Fruit fly (Drosophila melanogaster): ENCODE results near the gene CG14339.

CG14339 gene

dm6 chr2L:1073530-1073929 lies 34.8 kb upstream of the CG14339 start (continued):
- TF ChIP-seq achi (GFP tag; optimal IDR thresholded peaks at IDR 0.05) = peak; percentile 29

- TF ChIP-seq Blimp-1 (GFP tag; optimal IDR thresholded peaks at IDR 0.05) (no peak), CG10631 (GFP tag; optimal IDR thresholded peaks at IDR 0.05) (peak; percentile 16), Smox (GFP tag; optimal IDR thresholded peaks at IDR 0.05) (no peak), ss (GFP tag; optimal IDR thresholded peaks at IDR 0.05) (no peak), Sox14 (GFP tag; optimal IDR thresholded peaks at IDR 0.05) (peak; percentile 1), net (GFP tag; optimal IDR thresholded peaks at IDR 0.05) (peak; percentile 1), CG31627 (GFP tag; optimal IDR thresholded peaks at IDR 0.05) (peak; percentile 9), CG6792 (GFP tag; optimal IDR thresholded peaks at IDR 0.05) (no peak), Hr39 (GFP tag; optimal IDR thresholded peaks at IDR 0.05) (no peak), CG11902 (GFP tag; optimal IDR thresholded peaks at IDR 0.05) (no peak), CG6163 (GFP tag; IDR thresholded peaks at IDR 0.05) (0 out of 3 replicates have a peak, but pooled peaks have one; percentile 33), CG8119 (GFP tag; IDR thresholded peaks at IDR 0.05) (peak; percentile 78), cyc (GFP tag; optimal IDR thresholded peaks at IDR 0.05) (no peak), Eip78C (GFP tag) (peak; percentile 65), CG3919 (GFP tag; optimal IDR thresholded peaks at IDR 0.05) (peak; percentile 25), achi (GFP tag; optimal IDR thresholded peaks at IDR 0.05) (peak; percentile 36), eg (GFP tag; IDR thresholded peaks at IDR 0.05) (peak; percentile 76), fd85E (GFP tag; optimal IDR thresholded peaks at IDR 0.05) (no peak), fkh (GFP tag; optimal IDR thresholded peaks at IDR 0.05) (peak; percentile 17), CG6276 (GFP tag; optimal IDR thresholded peaks at IDR 0.05) (peak; percentile 73), CG8632 (GFP tag; optimal IDR thresholded peaks at IDR 0.05) (no peak), acj6 (GFP tag; optimal IDR thresholded peaks at IDR 0.05) (peak; percentile 26), Hr38 (GFP tag; optimal IDR thresholded peaks at IDR 0.05) (no peak), CG8319 (GFP tag; optimal IDR thresholded peaks at IDR 0.05) (no peak), topi (GFP tag; optimal IDR thresholded peaks at IDR 0.05) (no peak), CG15336 (GFP tag; IDR thresholded peaks at IDR 0.05) (peak; percentile 73), Ets21C (GFP tag; optimal IDR thresholded peaks at IDR 0.05) (no peak), Sox102F (GFP tag; optimal IDR thresholded peaks at IDR 0.05) (no peak), pdm3 (GFP tag; optimal IDR thresholded peaks at IDR 0.05) (peak; percentile 41), CG16779 (tag; optimal IDR thresholded peaks at IDR 0.05) (no peak), salr (GFP tag; optimal IDR thresholded peaks at IDR 0.05) (no peak), fd59A (GFP tag; optimal IDR thresholded peaks at IDR 0.05) (no peak), CG11294 (GFP tag; IDR thresholded peaks at IDR 0.05) (no peak), Lpt (GFP tag; optimal IDR thresholded peaks at IDR 0.05) (peak; percentile 42), esn (GFP tag; optimal IDR thresholded peaks at IDR 0.05) (no peak), CG1621 (tag; optimal IDR thresholded peaks at IDR 0.05) (no peak), OdsH (GFP tag; optimal IDR thresholded peaks at IDR 0.05) (peak; percentile 42), CG34406 (GFP tag; optimal IDR thresholded peaks at IDR 0.05) (no peak), Eip93F (GFP tag; optimal IDR thresholded peaks at IDR 0.05) (no peak), CG32006 (GFP tag; optimal IDR thresholded peaks at IDR 0.05) (peak; percentile 70), CG4318 (GFP tag; optimal IDR thresholded peaks at IDR 0.05) (peak; percentile 4), Eip75B (GFP tag; optimal IDR thresholded peaks at IDR 0.05) (peak; percentile 4), Hr4 (GFP tag; optimal IDR thresholded peaks at IDR 0.05) (peak; percentile 64), dac (GFP tag; optimal IDR thresholded peaks at IDR 0.05) (peak; percentile 34), CG7368 (GFP tag; optimal IDR thresholded peaks at IDR 0.05) (no peak), spab (GFP tag; optimal IDR thresholded peaks at IDR 0.05) (no peak), Gug (GFP tag; IDR thresholded peaks at IDR 0.05) (no peak), Ets96B (tag; optimal IDR thresholded peaks at IDR 0.05) (peak; percentile 10), CG6854 (GFP tag; optimal IDR thresholded peaks at IDR 0.05) (no peak), svp (GFP tag) (no peak)
Measured at dm6 chr2L:1074180-1074864, 34.0 kb upstream of the CG14339 start.

Measured in whole organism, prepupa.